Worm (Caenorhabditis elegans) whole organism, L3 larva: Measurements from ENCODE around the gene clec-173.

Experiments used
- R02D3.7 ChIP-seq: fragments of 150-350 bp; optimal IDR thresholded peaks from 2 replicates; lab custom pipeline; 2014; ENCODE audit warnings: missing biosample characterization, missing genetic modification characterization
- ZK546.5 ChIP-seq: sonication (generic microtip); optimal IDR thresholded peaks from 2 replicates; lab custom pipeline; 2017; ENCODE audit warnings: missing biosample characterization, missing genetic modification characterization
- aly-2 ChIP-seq: fragments of 150-350 bp; optimal IDR thresholded peaks from 2 replicates; lab custom pipeline; 2014; ENCODE audit warnings: missing biosample characterization, missing genetic modification characterization
- ceh-28 ChIP-seq: fragments of 150-350 bp; optimal IDR thresholded peaks from 2 replicates; lab custom pipeline; 2014; ENCODE audit warnings: missing biosample characterization, missing genetic modification reagents, missing genetic modification characterization
- ceh-82 ChIP-seq: fragments of 150-350 bp; optimal IDR thresholded peaks from 2 replicates; lab custom pipeline; 2014; ENCODE audit warnings: missing biosample characterization, missing genetic modification characterization
- ceh-9 ChIP-seq: sonication (generic microtip); optimal IDR thresholded peaks from 2 replicates; lab custom pipeline; 2018; ENCODE audit warnings: missing biosample characterization, missing genetic modification characterization
- egl-5 ChIP-seq: fragments of 150-350 bp; optimal IDR thresholded peaks from 2 replicates; lab custom pipeline; 2017; ENCODE audit warnings: missing biosample characterization, missing genetic modification reagents, missing genetic modification characterization, inconsistent platforms
- elt-1 ChIP-seq: fragments of 150-350 bp; optimal IDR thresholded peaks from 2 replicates; lab custom pipeline; 2014; ENCODE audit warnings: missing biosample characterization, missing genetic modification characterization
- elt-2 ChIP-seq: sonication (generic microtip); optimal IDR thresholded peaks from 2 replicates; lab custom pipeline; 2016; ENCODE audit warnings: missing genetic modification reagents, mild to moderate bottlenecking, missing genetic modification characterization, missing compliant biosample characterization
- elt-3 ChIP-seq, 3 experiments: fragments of 150-350 bp in 1 of 3; sonication (generic microtip) in 2 of 3; optimal IDR thresholded peaks; 2 replicates in 2 of 3; 4 replicates in 1 of 3; lab custom pipeline; 2014 to 2017; ENCODE audit warnings: missing biosample characterization in 3 of 3, missing genetic modification characterization in 3 of 3
- eor-1 ChIP-seq, 2 experiments: fragments of 150-350 bp; optimal IDR thresholded peaks; 2 replicates each; lab custom pipeline; 2014 to 2018; ENCODE audit warnings: missing biosample characterization in 2 of 2, missing genetic modification characterization in 2 of 2
- fkh-10 ChIP-seq: sonication (generic microtip); optimal IDR thresholded peaks from 2 replicates; lab custom pipeline; 2017; ENCODE audit warnings: missing biosample characterization, missing genetic modification reagents, missing genetic modification characterization
- fkh-2 ChIP-seq: fragments of 150-350 bp; optimal IDR thresholded peaks from 2 replicates; lab custom pipeline; 2014; ENCODE audit warnings: missing biosample characterization, missing genetic modification reagents, missing genetic modification characterization
- fos-1 ChIP-seq: fragments of 150-350 bp; optimal IDR thresholded peaks from 2 replicates; lab custom pipeline; 2014; ENCODE audit warnings: missing biosample characterization, missing genetic modification characterization
- hmg-11 ChIP-seq: sonication (generic microtip); optimal IDR thresholded peaks from 2 replicates; lab custom pipeline; 2016; ENCODE audit warnings: missing genetic modification characterization, missing compliant biosample characterization
- jun-1 ChIP-seq: fragments of 150-350 bp; optimal IDR thresholded peaks from 2 replicates; lab custom pipeline; 2014; ENCODE audit warnings: missing biosample characterization, missing genetic modification reagents, missing genetic modification characterization
- lin-15B ChIP-seq: fragments of 150-350 bp; optimal IDR thresholded peaks from 2 replicates; lab custom pipeline; 2014; ENCODE audit warnings: missing biosample characterization, missing genetic modification characterization
- lin-39 ChIP-seq: fragments of 150-350 bp; optimal IDR thresholded peaks from 2 replicates; lab custom pipeline; 2018; ENCODE audit warnings: missing biosample characterization, missing genetic modification reagents, missing genetic modification characterization
- lsy-12 ChIP-seq: sonication (generic microtip); optimal IDR thresholded peaks from 2 replicates; lab custom pipeline; 2016; ENCODE audit warnings: mild to moderate bottlenecking, missing genetic modification characterization, missing compliant biosample characterization
- nfya-1 ChIP-seq: sonication (generic microtip); optimal IDR thresholded peaks from 2 replicates; lab custom pipeline; 2017; ENCODE audit warnings: missing genetic modification characterization, mild to moderate bottlenecking, missing compliant biosample characterization, antibody characterized with exemption, moderate library complexity; ENCODE audit not compliant: insufficient read depth
- nhr-11 ChIP-seq: fragments of 150-350 bp; optimal IDR thresholded peaks from 2 replicates; lab custom pipeline; 2014; ENCODE audit warnings: missing biosample characterization, missing genetic modification characterization
- nhr-23 ChIP-seq: fragments of 150-350 bp; optimal IDR thresholded peaks from 2 replicates; lab custom pipeline; 2014; ENCODE audit warnings: missing biosample characterization, missing genetic modification reagents, missing genetic modification characterization
- nhr-25 ChIP-seq: sonication (generic microtip); optimal IDR thresholded peaks from 2 replicates; lab custom pipeline; 2017; ENCODE audit warnings: missing biosample characterization, missing genetic modification characterization
- nhr-67 ChIP-seq: fragments of 150-350 bp; optimal IDR thresholded peaks from 2 replicates; lab custom pipeline; 2014; ENCODE audit warnings: missing biosample characterization, missing genetic modification characterization
- nhr-76 ChIP-seq: fragments of 150-350 bp; sonication (generic microtip); optimal IDR thresholded peaks from 5 replicates; lab custom pipeline; 2014; ENCODE audit warnings: missing biosample characterization, missing genetic modification characterization
- nhr-77 ChIP-seq: fragments of 150-350 bp; optimal IDR thresholded peaks from 2 replicates; lab custom pipeline; 2014; ENCODE audit warnings: missing biosample characterization, missing genetic modification characterization
- pha-4 ChIP-seq: fragments of 150-350 bp; optimal IDR thresholded peaks from 2 replicates; lab custom pipeline; 2014; ENCODE audit warnings: missing biosample characterization, missing genetic modification reagents, missing genetic modification characterization
- pqm-1 ChIP-seq: fragments of 150-350 bp; optimal IDR thresholded peaks from 2 replicates; lab custom pipeline; 2017; ENCODE audit warnings: missing biosample characterization, missing genetic modification characterization, inconsistent platforms
- sea-2 ChIP-seq: fragments of 150-350 bp; sonication (generic microtip); optimal IDR thresholded peaks from 4 replicates; lab custom pipeline; 2014; ENCODE audit warnings: missing biosample characterization, missing genetic modification reagents, missing genetic modification characterization
- skn-1 ChIP-seq: fragments of 150-350 bp; optimal IDR thresholded peaks from 2 replicates; lab custom pipeline; 2014; ENCODE audit warnings: missing biosample characterization, missing genetic modification characterization
- snpc-4 ChIP-seq: fragments of 150-350 bp; optimal IDR thresholded peaks from 2 replicates; lab custom pipeline; 2014; ENCODE audit warnings: missing biosample characterization, missing genetic modification characterization
- unc-39 ChIP-seq: sonication (generic microtip); optimal IDR thresholded peaks from 4 replicates; lab custom pipeline; 2017; ENCODE audit warnings: missing biosample characterization, missing genetic modification characterization
- zag-1 ChIP-seq: fragments of 150-350 bp; optimal IDR thresholded peaks from 2 replicates; lab custom pipeline; 2014; ENCODE audit warnings: missing biosample characterization, missing genetic modification characterization
- ztf-11 ChIP-seq: fragments of 150-350 bp; optimal IDR thresholded peaks from 2 replicates; lab custom pipeline; 2014; ENCODE audit warnings: missing biosample characterization, missing genetic modification characterization
- ztf-4 ChIP-seq: fragments of 150-350 bp; optimal IDR thresholded peaks from 2 replicates; lab custom pipeline; 2014; ENCODE audit warnings: missing biosample characterization, missing genetic modification characterization

Gene clec-173

DNA sequence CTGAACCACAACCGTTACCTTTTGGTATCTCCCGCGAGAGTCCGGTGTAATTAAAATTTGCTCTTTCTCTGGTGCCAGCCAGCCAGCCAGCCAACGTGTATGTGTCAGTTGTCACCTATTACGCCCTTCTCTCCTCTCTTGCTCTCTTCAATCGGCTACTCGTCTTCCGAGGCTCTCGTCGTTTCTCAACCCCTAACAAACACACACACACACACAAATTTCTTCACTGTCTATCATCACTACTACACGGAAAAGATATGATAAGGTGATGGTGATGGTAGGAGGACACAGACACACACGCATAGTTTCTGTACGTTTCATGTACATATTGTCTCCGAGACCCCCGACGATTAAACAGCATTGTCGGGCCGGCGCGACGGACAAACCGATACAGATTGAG lies 35.8 kb downstream of the clec-173 start (continued):
- TF ChIP-seq sea-2 (GFP tag; lab: Kevin White, UChicago) (no peak), snpc-4 (tag; lab: Kevin White, UChicago) (peak; percentile 34), zag-1 (tag; lab: Kevin White, UChicago) (no peak), ceh-82 (tag; lab: Kevin White, UChicago) (no peak), jun-1 (tag; lab: Kevin White, UChicago) (no peak), lsy-12 (tag; lab: Kevin White, UChicago) (no peak), elt-1 (no peak)

DNA sequence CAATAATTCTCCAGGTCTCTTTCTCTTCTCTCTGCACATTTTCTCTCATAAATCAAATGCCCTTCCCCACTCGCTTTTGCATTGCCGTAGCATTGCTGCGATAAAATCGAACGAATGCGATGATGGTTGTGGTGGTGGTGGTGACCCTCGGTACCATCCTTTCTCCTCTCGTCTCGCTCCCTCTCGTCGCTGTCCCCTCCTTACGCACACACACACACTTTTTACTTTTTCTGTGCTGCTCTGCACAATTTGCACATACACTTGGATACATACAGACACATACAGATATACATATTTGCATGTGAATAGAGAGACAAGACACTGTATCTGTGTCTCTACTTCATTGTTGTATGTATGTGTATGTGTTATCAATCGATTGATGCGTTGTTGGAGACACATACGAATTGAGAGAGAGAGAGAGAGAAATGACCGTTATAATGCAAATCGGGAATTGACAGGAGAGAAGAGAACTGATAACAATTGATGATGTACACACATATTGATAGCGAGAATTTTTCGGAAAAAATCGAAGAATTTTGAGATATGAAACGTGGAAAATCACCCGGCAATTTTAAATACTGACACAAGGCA lies 39.8 kb downstream of the clec-173 start:
- TF ChIP-seq fkh-10 (no peak), nhr-11 (tag; lab: Kevin White, UChicago) (no peak), jun-1 (tag; lab: Kevin White, UChicago) (peak; percentile 67), ZK546.5 (tag; lab: Kevin White, UChicago) (no peak), hmg-11 (peak; percentile 70), fos-1 (no peak), skn-1 (peak; percentile 50), snpc-4 (tag; lab: Kevin White, UChicago) (peak; percentile 60), elt-3 (tag; optimal IDR thresholded peaks at IDR 0.05; lab: Kevin White, UChicago) (no peak), pha-4 (peak; percentile 90), zag-1 (tag; lab: Kevin White, UChicago) (no peak), eor-1 (tag; optimal IDR thresholded peaks at IDR 0.05; lab: Kevin White, UChicago) (no peak), sea-2 (GFP tag; lab: Kevin White, UChicago) (no peak), ceh-82 (tag; lab: Kevin White, UChicago) (no peak), lin-15B (no peak), egl-5 (no peak), lin-39 (tag; lab: Kevin White, UChicago) (peak; percentile 27), aly-2 (tag; lab: Kevin White, UChicago) (no peak), nhr-76 (tag; lab: Kevin White, UChicago) (no peak), elt-1 (no peak), nhr-23 (peak; percentile 73), nhr-67 (tag; lab: Kevin White, UChicago) (no peak), elt-2 (tag; lab: Kevin White, UChicago) (peak; percentile 98), pqm-1 (tag; lab: Kevin White, UChicago) (peak; percentile 99), ceh-28 (tag; lab: Kevin White, UChicago) (peak; percentile 90), nfya-1 (tag; lab: Kevin White, UChicago) (peak; percentile 30), lsy-12 (tag; lab: Kevin White, UChicago) (no peak), ceh-9 (no peak), nhr-77 (tag; lab: Kevin White, UChicago) (no peak), ztf-11 (tag; lab: Kevin White, UChicago) (no peak), fkh-2 (no peak), ztf-4 (tag; lab: Kevin White, UChicago) (no peak), nhr-25 (no peak)
- TF ChIP-seq, all 47 proteins: peak for 11

DNA sequence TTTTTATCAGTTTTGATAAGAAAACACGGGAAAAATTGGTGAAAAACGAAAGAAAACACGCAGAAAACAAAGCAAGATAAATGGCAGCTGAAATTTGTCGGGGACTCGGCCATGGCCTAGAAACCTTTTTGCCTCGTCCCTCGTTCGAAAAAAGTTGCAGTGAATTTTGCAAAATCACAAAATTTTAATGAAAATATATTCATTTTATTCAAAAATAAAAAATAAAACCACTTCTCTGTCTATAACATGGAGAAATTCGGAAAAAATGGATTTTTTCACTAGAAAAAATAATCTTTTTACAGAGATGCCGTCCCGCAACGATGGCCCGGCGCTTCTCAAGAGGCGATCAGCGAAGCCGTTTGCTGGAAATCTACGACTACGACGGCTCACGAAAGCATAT lies 45.3 kb downstream of the clec-173 start, which contains the start of gene Y67D8A.2:
Y67D8A.2 (plus strand) TSS at position 301 of the 400 bp plus-strand sequence.
- TF ChIP-seq skn-1 (no peak), egl-5 (no peak), R02D3.7 (no peak), ceh-9 (no peak), nfya-1 (tag; lab: Kevin White, UChicago) (no peak), unc-39 (tag; lab: Kevin White, UChicago) (no peak)

DNA sequence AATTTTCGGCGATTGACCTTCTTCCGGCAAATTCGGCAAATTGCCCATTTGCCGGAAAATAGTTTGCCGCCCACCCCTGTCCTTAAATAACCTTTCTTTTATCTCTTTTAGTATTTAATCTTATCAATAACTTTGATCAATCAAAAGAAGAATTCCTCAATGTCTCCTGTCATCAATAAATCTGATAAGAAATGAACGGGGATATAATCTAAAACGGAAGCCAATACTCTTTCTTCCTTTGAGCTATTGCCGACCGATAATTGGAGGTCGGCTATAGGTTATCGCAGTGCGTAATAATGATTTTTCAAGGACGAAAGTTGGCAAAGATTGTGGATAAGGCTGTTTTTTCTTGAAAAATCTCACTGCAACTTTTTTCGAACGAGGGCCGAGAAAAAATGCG lies 46.3 kb downstream of the clec-173 start:
- TF ChIP-seq pha-4 = no peak
- TF ChIP-seq elt-1 = peak; percentile 46
